Worm (Caenorhabditis elegans): ENCODE measurements around the gene lin-39.

The lin-39 gene

ce11 chrIII:7498346-7498745 lies 38.1 kb downstream of the lin-39 start (continued):
- TF ChIP-seq ztf-22 (GFP tag; optimal IDR thresholded peaks at IDR 0.05) = peak; percentile 24
- TF ChIP-seq ceh-58 (GFP tag; IDR thresholded peaks at IDR 0.05) = no peak
- no peak for TF ChIP-seq ccch-3 (GFP tag; optimal IDR thresholded peaks at IDR 0.05)
- peak; percentile 77 for TF ChIP-seq K11D2.4 (GFP tag; IDR thresholded peaks at IDR 0.05)
- TF ChIP-seq ceh-91 (GFP tag; IDR thresholded peaks at IDR 0.05) = no peak
- no peak for TF ChIP-seq B0261.1 (tag; optimal IDR thresholded peaks at IDR 0.05)
- TF ChIP-seq attf-3 (GFP tag; conservative IDR thresholded peaks at IDR 0.05) = no peak
- TF ChIP-seq gei-17 (GFP tag; optimal IDR thresholded peaks at IDR 0.05) = no peak
- TF ChIP-seq ztf-26 (tag; optimal IDR thresholded peaks at IDR 0.05) = peak; percentile 52
- TF ChIP-seq die-1 (tag; optimal IDR thresholded peaks at IDR 0.05) = peak; percentile 30
- no peak for TF ChIP-seq pha-4 (tag; optimal IDR thresholded peaks at IDR 0.05)
- TF ChIP-seq nhr-90 (tag; optimal IDR thresholded peaks at IDR 0.05) = peak; percentile 74
- peak; percentile 39 for TF ChIP-seq snpc-1.3 (tag; optimal IDR thresholded peaks at IDR 0.05; ENCODE audit: insufficient read depth)
- TF ChIP-seq mxl-1 (tag; optimal IDR thresholded peaks at IDR 0.05) = no peak
- no peak for TF ChIP-seq zim-3 (tag; optimal IDR thresholded peaks at IDR 0.05)
- TF ChIP-seq dpff-1 (tag; optimal IDR thresholded peaks at IDR 0.05) = no peak
- TF ChIP-seq nhr-27 (tag; optimal IDR thresholded peaks at IDR 0.05) = no peak
- TF ChIP-seq B0035.1 (tag; optimal IDR thresholded peaks at IDR 0.05) = no peak
- TF ChIP-seq nfyb-1 (GFP tag; IDR thresholded peaks at IDR 0.05) = no peak
- TF ChIP-seq F57C9.4 (tag; optimal IDR thresholded peaks at IDR 0.05) = no peak
- TF ChIP-seq C06A6.2 (GFP tag; conservative IDR thresholded peaks at IDR 0.05) = no peak
- peak; percentile 84 for TF ChIP-seq dox-1 (GFP tag; IDR thresholded peaks at IDR 0.05)
- peak; percentile 75 for TF ChIP-seq mcd-1 (GFP tag; IDR thresholded peaks at IDR 0.05)
- no peak for TF ChIP-seq hmg-20 (GFP tag; IDR thresholded peaks at IDR 0.05)
- no peak for TF ChIP-seq C17E4.6 (GFP tag; IDR thresholded peaks at IDR 0.05)
- no peak for TF ChIP-seq egl-18 (GFP tag; IDR thresholded peaks at IDR 0.05)
- no peak; the same call in 1 of the 2 replicates for TF ChIP-seq egl-44 (GFP tag; IDR thresholded peaks at IDR 0.05)
- no peak for TF ChIP-seq lag-1 (GFP tag; IDR thresholded peaks at IDR 0.05)
- TF ChIP-seq hrde-1 (tag; optimal IDR thresholded peaks at IDR 0.05; ENCODE audit: borderline replicate concordance) = no peak
- TF ChIP-seq F52B5.7 (tag; optimal IDR thresholded peaks at IDR 0.05) = no peak
- no peak for TF ChIP-seq ztf-3 (GFP tag; optimal IDR thresholded peaks at IDR 0.05)
- TF ChIP-seq tbp1 (GFP tag; optimal IDR thresholded peaks at IDR 0.05) = peak; percentile 56

ce11 chrIII:7497782-7498266 lies 38.6 kb downstream of the lin-39 start, which contains the start of gene cgh-1:
Gene cgh-1 (minus strand): TSS chrIII:7497832.
- TF ChIP-seq aptf-3 (GFP tag; IDR thresholded peaks at IDR 0.05) (0 out of 2 replicates have a peak, but pooled peaks have one; percentile 12), bed-2 (GFP tag; IDR thresholded peaks at IDR 0.05) (no peak), ceh-40 (GFP tag; IDR thresholded peaks at IDR 0.05) (peak; percentile 28; the same call in 1 of the 2 replicates), madf-3 (GFP tag; IDR thresholded peaks at IDR 0.05) (peak; percentile 69; the same call in 1 of the 2 replicates), cebp-2 (GFP tag; IDR thresholded peaks at IDR 0.05) (no peak), lin-54 (GFP tag; optimal IDR thresholded peaks at IDR 0.05) (peak; percentile 27), pbrm-1 (GFP tag; IDR thresholded peaks at IDR 0.05) (0 out of 2 replicates have a peak, but pooled peaks have one; percentile 15), nhr-80 (tag; optimal IDR thresholded peaks at IDR 0.05) (no peak), unc-130 (GFP tag; optimal IDR thresholded peaks at IDR 0.05) (no peak), D2030.7 (GFP tag; IDR thresholded peaks at IDR 0.05) (0 out of 2 replicates have a peak, but pooled peaks have one; percentile 12), F49E8.2 (tag; optimal IDR thresholded peaks at IDR 0.05; ENCODE audit: insufficient read depth) (no peak), tbp1 (GFP tag; optimal IDR thresholded peaks at IDR 0.05) (peak; percentile 15), ceh-100 (GFP tag; IDR thresholded peaks at IDR 0.05) (no peak), B0336.3 (GFP tag; IDR thresholded peaks at IDR 0.05) (peak; percentile 50; the same call in 1 of the 2 replicates), somi-1 (GFP tag; optimal IDR thresholded peaks at IDR 0.05) (no peak), lsl-1 (GFP tag; optimal IDR thresholded peaks at IDR 0.05) (peak; percentile 7), nfyb-1 (GFP tag; IDR thresholded peaks at IDR 0.05) (peak; percentile 15; the same call in 1 of the 2 replicates), snpc-1.3 (tag; optimal IDR thresholded peaks at IDR 0.05; ENCODE audit: insufficient read depth) (no peak)
